Worm (Caenorhabditis elegans): Measurements from ENCODE around the gene C04B4.5.

The C04B4.5 gene

ce11 chrX:12288254-12288653 is at the start of gene C04B4.5:
TSS of gene C04B4.5 (minus strand) at chrX:12288354.
- no peak for TF ChIP-seq gei-17 (GFP tag; optimal IDR thresholded peaks at IDR 0.05)
- TF ChIP-seq pha-4 (tag; optimal IDR thresholded peaks at IDR 0.05): no peak
- TF ChIP-seq F22D6.2 (tag; optimal IDR thresholded peaks at IDR 0.05): no peak
- no peak for TF ChIP-seq snpc-1.1 (tag; optimal IDR thresholded peaks at IDR 0.05; ENCODE audit: insufficient read depth)
- TF ChIP-seq lag-1 (GFP tag; IDR thresholded peaks at IDR 0.05): no peak
- TF ChIP-seq him-1 (tag; optimal IDR thresholded peaks at IDR 0.05): no peak
- no peak for TF ChIP-seq lsy-27 (tag; optimal IDR thresholded peaks at IDR 0.05; ENCODE audit: borderline replicate concordance, insufficient read depth)
- no peak for TF ChIP-seq F23B12.7 (tag; optimal IDR thresholded peaks at IDR 0.05; ENCODE audit: insufficient read depth)

ce11 chrX:12335808-12336207 is 47.7 kb upstream of the C04B4.5 start, which contains the start of gene srd-48:
TSS of gene srd-48 (plus strand) at chrX:12336108.
- TF ChIP-seq B0261.1 (tag; optimal IDR thresholded peaks at IDR 0.05) (no peak), snpc-1.3 (tag; optimal IDR thresholded peaks at IDR 0.05; ENCODE audit: insufficient read depth) (no peak), hmg-1.2 (GFP tag; IDR thresholded peaks at IDR 0.05) (no peak), dpl-1 (GFP tag; optimal IDR thresholded peaks at IDR 0.05) (no peak), lir-1 (GFP tag; conservative IDR thresholded peaks at IDR 0.05) (no peak), hsf-1 (GFP tag; IDR thresholded peaks at IDR 0.05) (no peak), lag-1 (GFP tag; IDR thresholded peaks at IDR 0.05) (no peak), egl-44 (GFP tag; IDR thresholded peaks at IDR 0.05) (no peak), hmg-20 (GFP tag; IDR thresholded peaks at IDR 0.05) (no peak), B0019.2 (GFP tag; conservative IDR thresholded peaks at IDR 0.05) (no peak), ztf-28 (GFP tag; IDR thresholded peaks at IDR 0.05) (no peak), gei-17 (GFP tag; optimal IDR thresholded peaks at IDR 0.05) (no peak), Y79H2A.3 (GFP tag; conservative IDR thresholded peaks at IDR 0.05) (no peak), repo-1 (tag; optimal IDR thresholded peaks at IDR 0.05) (no peak), tbx-9 (tag; optimal IDR thresholded peaks at IDR 0.05; ENCODE audit: borderline replicate concordance) (no peak), egrh-3 (GFP tag; IDR thresholded peaks at IDR 0.05) (no peak), mel-28 (tag; optimal IDR thresholded peaks at IDR 0.05; ENCODE audit: borderline replicate concordance) (no peak), attf-5 (GFP tag; optimal IDR thresholded peaks at IDR 0.05) (no peak)

ce11 chrX:12333479-12333878 is 45.3 kb upstream of the C04B4.5 start, which contains the start of gene srd-47:
TSS of gene srd-47 (plus strand) at chrX:12333642.
- TF ChIP-seq egl-18 (GFP tag; IDR thresholded peaks at IDR 0.05): no peak
- TF ChIP-seq T07F8.4 (tag; optimal IDR thresholded peaks at IDR 0.05): no peak
- TF ChIP-seq lsy-27 (tag; optimal IDR thresholded peaks at IDR 0.05; ENCODE audit: borderline replicate concordance, insufficient read depth): no peak
- TF ChIP-seq ets-4 (GFP tag; optimal IDR thresholded peaks at IDR 0.05): no peak
- no peak for TF ChIP-seq F55B11.4 (tag; optimal IDR thresholded peaks at IDR 0.05; ENCODE audit: borderline replicate concordance, insufficient read depth)
- TF ChIP-seq die-1 (tag; optimal IDR thresholded peaks at IDR 0.05): no peak
- no peak for TF ChIP-seq bed-1 (GFP tag; IDR thresholded peaks at IDR 0.05)
- no peak for TF ChIP-seq ZK185.1 (tag; optimal IDR thresholded peaks at IDR 0.05; ENCODE audit: poor library complexity, severe bottlenecking)
- no peak for TF ChIP-seq mxl-1 (tag; optimal IDR thresholded peaks at IDR 0.05)
- TF ChIP-seq let-607 (tag; optimal IDR thresholded peaks at IDR 0.05): no peak
- TF ChIP-seq efl-1 (GFP tag; optimal IDR thresholded peaks at IDR 0.05): no peak
- TF ChIP-seq aptf-3 (GFP tag; IDR thresholded peaks at IDR 0.05): no peak
